Worm (Caenorhabditis elegans) whole organism, midembryonic: ENCODE results near the gene mbk-2.

Source experiments
- T22C8.4 ChIP-seq: fragments of 200-800 bp; sonication (Bioruptor generic); IDR thresholded peaks from 2 replicates; pipeline ENCODE4 v1.3.6; 2022; ENCODE audit warnings: missing genetic modification characterization, missing compliant biosample characterization
- cog-1 ChIP-seq: sonication (generic microtip); optimal IDR thresholded peaks from 2 replicates; lab custom pipeline; 2016; ENCODE audit warnings: missing genetic modification characterization, missing compliant biosample characterization
- flt-1 ChIP-seq: fragments of 200-800 bp; sonication (Bioruptor generic); IDR thresholded peaks from 2 replicates; pipeline ENCODE4 v1.3.6; 2022; ENCODE audit warnings: missing genetic modification characterization, missing compliant biosample characterization
- klf-2 ChIP-seq: fragments of 200-800 bp; sonication (Bioruptor generic); conservative IDR thresholded peaks from 2 replicates; pipeline ENCODE4 v1.3.6; 2022; ENCODE audit warnings: missing genetic modification reagents, missing genetic modification characterization, missing compliant biosample characterization
- med-1 ChIP-seq: sonication (generic microtip); optimal IDR thresholded peaks from 2 replicates; lab custom pipeline; 2017; ENCODE audit warnings: missing genetic modification characterization, mild to moderate bottlenecking, missing compliant biosample characterization, antibody characterized with exemption, missing genetic modification reagents; ENCODE audit not compliant: insufficient read depth
- ref-1 ChIP-seq: fragments of 200-800 bp; sonication (Bioruptor generic); conservative IDR thresholded peaks from 2 replicates; pipeline ENCODE4 v1.3.6; 2022; ENCODE audit warnings: missing genetic modification reagents, missing genetic modification characterization, missing compliant biosample characterization
- tab-1 ChIP-seq: fragments of 200-800 bp; sonication (Bioruptor generic); IDR thresholded peaks from 2 replicates; pipeline ENCODE4 v1.3.6; 2022; ENCODE audit warnings: missing genetic modification characterization, missing compliant biosample characterization
- ztf-23 ChIP-seq: fragments of 200-800 bp; sonication (Bioruptor generic); IDR thresholded peaks from 2 replicates; pipeline ENCODE4 v1.3.6; 2022; ENCODE audit warnings: missing genetic modification reagents, missing genetic modification characterization, missing compliant biosample characterization
- ztf-29 ChIP-seq: fragments of 200-800 bp; sonication (Bioruptor generic); IDR thresholded peaks from 2 replicates; pipeline ENCODE4 v1.3.6; 2022; ENCODE audit warnings: missing genetic modification reagents, missing genetic modification characterization, missing compliant biosample characterization

DNA sequence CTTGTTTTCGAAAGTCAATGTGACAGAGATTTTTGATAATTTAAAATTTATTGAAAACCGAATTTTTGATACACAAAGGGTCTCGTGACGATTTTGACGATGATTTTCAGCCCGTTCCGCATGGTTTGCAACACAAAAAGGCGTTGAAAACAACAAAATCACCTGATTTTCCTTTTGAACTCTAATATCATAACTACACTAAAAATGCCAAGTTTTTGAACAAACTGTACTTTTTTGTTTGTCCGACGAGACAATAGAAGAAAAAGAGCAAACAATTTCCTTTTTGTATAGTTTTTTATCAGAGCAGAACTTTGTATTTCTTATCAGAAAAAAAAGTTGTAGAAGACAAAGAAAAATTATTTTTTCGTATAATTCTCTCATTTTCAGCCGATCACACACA is 23.2 kb downstream of the mbk-2 start:
- TF ChIP-seq flt-1 (GFP tag; lab: Robert Waterston, UW) (no peak), klf-2 (GFP tag; lab: Robert Waterston, UW) (no peak), med-1 (GFP tag; lab: Kevin White, UChicago) (no peak), T22C8.4 (GFP tag; lab: Robert Waterston, UW) (no peak), tab-1 (GFP tag; lab: Robert Waterston, UW) (no peak), cog-1 (tag; lab: Kevin White, UChicago) (no peak), ztf-29 (no peak), ref-1 (GFP tag; lab: Robert Waterston, UW) (no peak), ztf-23 (GFP tag; lab: Robert Waterston, UW) (no peak)
